Worm (Caenorhabditis elegans) whole organism, L3 larva: ENCODE results near the gene lgc-47.

Source experiments
- R02D3.7 ChIP-seq: fragments of 150-350 bp; optimal IDR thresholded peaks from 2 replicates; lab custom pipeline; 2014; ENCODE audit warnings: missing biosample characterization, missing genetic modification characterization
- ama-1 ChIP-seq: fragments of 150-350 bp; optimal IDR thresholded peaks from 2 replicates; lab custom pipeline; 2018
- ceh-28 ChIP-seq: fragments of 150-350 bp; optimal IDR thresholded peaks from 2 replicates; lab custom pipeline; 2014; ENCODE audit warnings: missing biosample characterization, missing genetic modification reagents, missing genetic modification characterization
- ceh-82 ChIP-seq: fragments of 150-350 bp; optimal IDR thresholded peaks from 2 replicates; lab custom pipeline; 2014; ENCODE audit warnings: missing biosample characterization, missing genetic modification characterization
- ceh-9 ChIP-seq: sonication (generic microtip); optimal IDR thresholded peaks from 2 replicates; lab custom pipeline; 2018; ENCODE audit warnings: missing biosample characterization, missing genetic modification characterization
- daf-12 ChIP-seq: fragments of 150-350 bp; optimal IDR thresholded peaks from 2 replicates; lab custom pipeline; 2014; ENCODE audit warnings: missing biosample characterization, missing genetic modification reagents, missing genetic modification characterization
- egl-5 ChIP-seq: fragments of 150-350 bp; optimal IDR thresholded peaks from 2 replicates; lab custom pipeline; 2017; ENCODE audit warnings: missing biosample characterization, missing genetic modification reagents, missing genetic modification characterization, inconsistent platforms
- elt-1 ChIP-seq: fragments of 150-350 bp; optimal IDR thresholded peaks from 2 replicates; lab custom pipeline; 2014; ENCODE audit warnings: missing biosample characterization, missing genetic modification characterization
- elt-2 ChIP-seq: sonication (generic microtip); optimal IDR thresholded peaks from 2 replicates; lab custom pipeline; 2016; ENCODE audit warnings: missing genetic modification reagents, mild to moderate bottlenecking, missing genetic modification characterization, missing compliant biosample characterization
- elt-3 ChIP-seq, 3 experiments: fragments of 150-350 bp in 1 of 3; sonication (generic microtip) in 2 of 3; optimal IDR thresholded peaks; 2 replicates in 2 of 3; 4 replicates in 1 of 3; lab custom pipeline; 2014 to 2017; ENCODE audit warnings: missing biosample characterization in 3 of 3, missing genetic modification characterization in 3 of 3
- eor-1 ChIP-seq, 2 experiments: fragments of 150-350 bp; optimal IDR thresholded peaks; 2 replicates each; lab custom pipeline; 2014 to 2018; ENCODE audit warnings: missing biosample characterization in 2 of 2, missing genetic modification characterization in 2 of 2
- fkh-10 ChIP-seq: sonication (generic microtip); optimal IDR thresholded peaks from 2 replicates; lab custom pipeline; 2017; ENCODE audit warnings: missing biosample characterization, missing genetic modification reagents, missing genetic modification characterization
- hmg-11 ChIP-seq: sonication (generic microtip); optimal IDR thresholded peaks from 2 replicates; lab custom pipeline; 2016; ENCODE audit warnings: missing genetic modification characterization, missing compliant biosample characterization
- jun-1 ChIP-seq: fragments of 150-350 bp; optimal IDR thresholded peaks from 2 replicates; lab custom pipeline; 2014; ENCODE audit warnings: missing biosample characterization, missing genetic modification reagents, missing genetic modification characterization
- lin-15B ChIP-seq: fragments of 150-350 bp; optimal IDR thresholded peaks from 2 replicates; lab custom pipeline; 2014; ENCODE audit warnings: missing biosample characterization, missing genetic modification characterization
- lin-39 ChIP-seq: fragments of 150-350 bp; optimal IDR thresholded peaks from 2 replicates; lab custom pipeline; 2018; ENCODE audit warnings: missing biosample characterization, missing genetic modification reagents, missing genetic modification characterization
- lsy-12 ChIP-seq: sonication (generic microtip); optimal IDR thresholded peaks from 2 replicates; lab custom pipeline; 2016; ENCODE audit warnings: mild to moderate bottlenecking, missing genetic modification characterization, missing compliant biosample characterization
- mdl-1 ChIP-seq: fragments of 150-350 bp; optimal IDR thresholded peaks from 2 replicates; lab custom pipeline; 2014; ENCODE audit warnings: missing biosample characterization, missing genetic modification characterization
- mml-1 ChIP-seq: fragments of 150-350 bp; sonication (generic microtip); optimal IDR thresholded peaks from 3 replicates; lab custom pipeline; 2014; ENCODE audit warnings: missing biosample characterization, missing genetic modification characterization
- nfya-1 ChIP-seq: sonication (generic microtip); optimal IDR thresholded peaks from 2 replicates; lab custom pipeline; 2017; ENCODE audit warnings: missing genetic modification characterization, mild to moderate bottlenecking, missing compliant biosample characterization, antibody characterized with exemption, moderate library complexity; ENCODE audit not compliant: insufficient read depth
- nhr-11 ChIP-seq: fragments of 150-350 bp; optimal IDR thresholded peaks from 2 replicates; lab custom pipeline; 2014; ENCODE audit warnings: missing biosample characterization, missing genetic modification characterization
- nhr-12 ChIP-seq: fragments of 150-350 bp; optimal IDR thresholded peaks from 2 replicates; lab custom pipeline; 2014; ENCODE audit warnings: missing biosample characterization, missing genetic modification characterization
- nhr-237 ChIP-seq: fragments of 150-350 bp; optimal IDR thresholded peaks from 2 replicates; lab custom pipeline; 2014; ENCODE audit warnings: missing biosample characterization, missing genetic modification characterization
- nhr-25 ChIP-seq: sonication (generic microtip); optimal IDR thresholded peaks from 2 replicates; lab custom pipeline; 2017; ENCODE audit warnings: missing biosample characterization, missing genetic modification characterization
- nhr-28 ChIP-seq: fragments of 150-350 bp; optimal IDR thresholded peaks from 2 replicates; lab custom pipeline; 2014; ENCODE audit warnings: missing biosample characterization, missing genetic modification characterization
- nhr-43 ChIP-seq: sonication (generic microtip); optimal IDR thresholded peaks from 2 replicates; lab custom pipeline; 2016; ENCODE audit warnings: mild to moderate bottlenecking, missing genetic modification characterization, missing compliant biosample characterization; ENCODE audit not compliant: poor library complexity, severe bottlenecking
- nhr-67 ChIP-seq: fragments of 150-350 bp; optimal IDR thresholded peaks from 2 replicates; lab custom pipeline; 2014; ENCODE audit warnings: missing biosample characterization, missing genetic modification characterization
- nhr-76 ChIP-seq: fragments of 150-350 bp; sonication (generic microtip); optimal IDR thresholded peaks from 5 replicates; lab custom pipeline; 2014; ENCODE audit warnings: missing biosample characterization, missing genetic modification characterization
- nhr-77 ChIP-seq: fragments of 150-350 bp; optimal IDR thresholded peaks from 2 replicates; lab custom pipeline; 2014; ENCODE audit warnings: missing biosample characterization, missing genetic modification characterization
- pha-4 ChIP-seq: fragments of 150-350 bp; optimal IDR thresholded peaks from 2 replicates; lab custom pipeline; 2014; ENCODE audit warnings: missing biosample characterization, missing genetic modification reagents, missing genetic modification characterization
- pqm-1 ChIP-seq: fragments of 150-350 bp; optimal IDR thresholded peaks from 2 replicates; lab custom pipeline; 2017; ENCODE audit warnings: missing biosample characterization, missing genetic modification characterization, inconsistent platforms
- sea-2 ChIP-seq: fragments of 150-350 bp; sonication (generic microtip); optimal IDR thresholded peaks from 4 replicates; lab custom pipeline; 2014; ENCODE audit warnings: missing biosample characterization, missing genetic modification reagents, missing genetic modification characterization
- skn-1 ChIP-seq: fragments of 150-350 bp; optimal IDR thresholded peaks from 2 replicates; lab custom pipeline; 2014; ENCODE audit warnings: missing biosample characterization, missing genetic modification characterization
- snpc-4 ChIP-seq: fragments of 150-350 bp; optimal IDR thresholded peaks from 2 replicates; lab custom pipeline; 2014; ENCODE audit warnings: missing biosample characterization, missing genetic modification characterization
- tbx-2 ChIP-seq: sonication (generic microtip); optimal IDR thresholded peaks from 2 replicates; lab custom pipeline; 2016; ENCODE audit warnings: mild to moderate bottlenecking, missing genetic modification characterization, missing compliant biosample characterization
- unc-39 ChIP-seq: sonication (generic microtip); optimal IDR thresholded peaks from 4 replicates; lab custom pipeline; 2017; ENCODE audit warnings: missing biosample characterization, missing genetic modification characterization
- zag-1 ChIP-seq: fragments of 150-350 bp; optimal IDR thresholded peaks from 2 replicates; lab custom pipeline; 2014; ENCODE audit warnings: missing biosample characterization, missing genetic modification characterization

The lgc-47 gene

ce11 chrX:9782389-9782939 is 25.0 kb downstream of the lgc-47 start:
- TF ChIP-seq lin-15B (tag; lab: Kevin White, UChicago) (no peak), jun-1 (tag; lab: Kevin White, UChicago) (no peak), elt-2 (peak; percentile 49), daf-12 (no peak), pqm-1 (peak; percentile 48), nhr-76 (no peak)

- TF ChIP-seq sea-2 (no peak), zag-1 (tag; lab: Kevin White, UChicago) (no peak), nhr-43 (no peak), eor-1 (tag; optimal IDR thresholded peaks at IDR 0.05; lab: Kevin White, UChicago) (no peak), egl-5 (tag; lab: Kevin White, UChicago) (no peak), lsy-12 (tag; lab: Kevin White, UChicago) (no peak), hmg-11 (no peak), ceh-9 (tag; lab: Kevin White, UChicago) (no peak), elt-1 (tag; lab: Kevin White, UChicago) (no peak), nhr-11 (tag; lab: Kevin White, UChicago) (no peak), nhr-77 (tag; lab: Kevin White, UChicago) (no peak), skn-1 (tag; lab: Kevin White, UChicago) (no peak), nfya-1 (tag; lab: Kevin White, UChicago) (no peak), jun-1 (tag; lab: Kevin White, UChicago) (no peak), nhr-25 (tag; lab: Kevin White, UChicago) (no peak), R02D3.7 (tag; lab: Kevin White, UChicago) (no peak)
Observed at ce11 chrX:9777481-9777880, 30.0 kb downstream of the lgc-47 start, which contains the start of gene T09B9.5. Gene T09B9.5, plus strand, starts transcription at chrX:9777781.

- TF ChIP-seq fkh-10 (no peak), mml-1 (tag; lab: Kevin White, UChicago) (no peak), elt-3 (tag; optimal IDR thresholded peaks at IDR 0.05; lab: Kevin White, UChicago) (no peak), ceh-82 (tag; lab: Kevin White, UChicago) (no peak), snpc-4 (tag; lab: Kevin White, UChicago) (peak; percentile 15), lin-39 (peak; percentile 17), nhr-237 (tag; lab: Kevin White, UChicago) (no peak), nfya-1 (tag; lab: Kevin White, UChicago) (peak; percentile 42), pha-4 (tag; lab: Kevin White, UChicago) (peak; percentile 48), egl-5 (tag; lab: Kevin White, UChicago) (no peak), lin-15B (tag; lab: Kevin White, UChicago) (peak; percentile 56), nhr-11 (tag; lab: Kevin White, UChicago) (no peak), tbx-2 (tag; lab: Kevin White, UChicago) (no peak), unc-39 (no peak), ceh-9 (tag; lab: Kevin White, UChicago) (no peak), ama-1 (no peak), daf-12 (no peak), nhr-67 (tag; lab: Kevin White, UChicago) (no peak), elt-2 (peak; percentile 66), nhr-76 (no peak), R02D3.7 (tag; lab: Kevin White, UChicago) (no peak), nhr-25 (tag; lab: Kevin White, UChicago) (peak; percentile 7), eor-1 (tag; optimal IDR thresholded peaks at IDR 0.05; lab: Kevin White, UChicago) (no peak), sea-2 (no peak), nhr-28 (no peak), nhr-12 (tag; lab: Kevin White, UChicago) (no peak), hmg-11 (peak; percentile 64)
Observed at ce11 chrX:9774323-9774722, 33.1 kb downstream of the lgc-47 start, which contains the start of gene T09B9.4. Gene T09B9.4, minus strand, starts transcription at chrX:9774352.

ce11 chrX:9764822-9765221 is 42.6 kb downstream of the lgc-47 start, which contains the start of gene slc-17.9:
Gene slc-17.9, minus strand, starts transcription at chrX:9764922.
- no peak for TF ChIP-seq lsy-12 (tag; lab: Kevin White, UChicago)
- no peak for TF ChIP-seq nhr-76
- no peak for TF ChIP-seq elt-1 (tag; lab: Kevin White, UChicago)
- no peak for TF ChIP-seq hmg-11
- no peak for TF ChIP-seq ceh-28 (tag; lab: Kevin White, UChicago)
- no peak for TF ChIP-seq daf-12
- TF ChIP-seq nhr-28 = no peak
- TF ChIP-seq nhr-25 (tag; lab: Kevin White, UChicago) = no peak
- no peak for TF ChIP-seq mdl-1 (tag; lab: Kevin White, UChicago)
- TF ChIP-seq elt-3 (tag; optimal IDR thresholded peaks at IDR 0.05; lab: Kevin White, UChicago) = no peak
- TF ChIP-seq elt-2 = no peak
- no peak for TF ChIP-seq nhr-77 (tag; lab: Kevin White, UChicago)
